Fruit fly (Drosophila melanogaster) whole organism: ENCODE results near the gene CG32026.

Experiments
- CG8478 ChIP-seq: fragments of >200 bp; optimal IDR thresholded peaks from 2 replicates; lab custom pipeline; 2018; ENCODE audit warnings: inconsistent platforms
- Dll ChIP-seq: fragments of >200 bp; optimal IDR thresholded peaks from 2 replicates; lab custom pipeline; 2017
- pan ChIP-seq: fragments of >200 bp; optimal IDR thresholded peaks from 2 replicates; lab custom pipeline; 2017
- psq ChIP-seq: fragments of >200 bp; optimal IDR thresholded peaks from 2 replicates; lab custom pipeline; 2017
- usp ChIP-seq: fragments of >200 bp; optimal IDR thresholded peaks from 2 replicates; lab custom pipeline; 2017; ENCODE audit warnings: missing biosample characterization, missing genetic modification characterization, mixed read lengths

DNA sequence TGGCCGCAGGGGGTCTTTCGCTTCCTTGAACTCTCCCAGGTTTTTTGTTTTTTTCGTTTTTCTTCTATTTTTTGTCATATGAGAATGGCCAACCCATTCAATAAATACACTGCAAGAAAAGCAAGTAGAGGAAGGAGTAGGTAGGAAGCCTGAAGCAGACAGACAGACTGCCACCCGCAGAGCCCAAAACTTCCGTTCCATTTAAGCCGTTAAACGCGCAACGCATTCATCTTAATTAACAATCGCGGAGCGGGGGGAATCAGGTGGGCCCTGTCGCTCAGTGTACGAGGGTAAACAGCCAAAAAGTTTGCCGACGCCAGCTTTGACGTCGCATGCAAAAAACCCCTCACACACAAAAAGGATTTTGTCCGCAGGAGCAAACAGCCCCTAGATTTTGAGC is 16.6 kb downstream of the CG32026 start:
- TF ChIP-seq psq (lab: Kevin White, UChicago): no peak
- TF ChIP-seq CG8478 (lab: Kevin White, UChicago): no peak
- no peak for TF ChIP-seq Dll (lab: Kevin White, UChicago)
- no peak for TF ChIP-seq usp (GFP tag; lab: Kevin White, UChicago)
- no peak for TF ChIP-seq pan (lab: Kevin White, UChicago)
